Worm (Caenorhabditis elegans) whole organism, L1 larva: ENCODE measurements around the gene dcaf-1.

Experiments used
- C04F5.9 ChIP-seq: sonication (generic microtip); optimal IDR thresholded peaks from 2 replicates; lab custom pipeline; 2016; ENCODE audit warnings: missing genetic modification characterization, missing compliant biosample characterization
- C16A3.4 ChIP-seq: fragments of 150-350 bp; optimal IDR thresholded peaks from 2 replicates; lab custom pipeline; 2014; ENCODE audit warnings: missing biosample characterization, missing genetic modification characterization
- F16B12.6 ChIP-seq: fragments of 150-350 bp; optimal IDR thresholded peaks from 2 replicates; lab custom pipeline; 2014; ENCODE audit warnings: missing biosample characterization, missing genetic modification characterization
- alr-1 ChIP-seq: fragments of 200-800 bp; sonication (Bioruptor generic); optimal IDR thresholded peaks from 2 replicates; lab custom pipeline; 2018; ENCODE audit warnings: borderline replicate concordance, mild to moderate bottlenecking, missing genetic modification characterization, missing compliant biosample characterization
- blmp-1 ChIP-seq: fragments of 150-350 bp; optimal IDR thresholded peaks from 2 replicates; lab custom pipeline; 2014; ENCODE audit warnings: missing biosample characterization, missing genetic modification characterization
- ceh-63 ChIP-seq: fragments of 200-800 bp; sonication (Bioruptor generic); optimal IDR thresholded peaks from 2 replicates; lab custom pipeline; 2018; ENCODE audit warnings: mild to moderate bottlenecking, missing genetic modification characterization, missing compliant biosample characterization
- ceh-8 ChIP-seq: fragments of 200-800 bp; sonication (Bioruptor generic); optimal IDR thresholded peaks from 2 replicates; lab custom pipeline; 2018; ENCODE audit warnings: mild to moderate bottlenecking, missing genetic modification characterization, moderate library complexity, missing compliant biosample characterization
- ceh-88 ChIP-seq: fragments of 200-800 bp; sonication (Bioruptor generic); IDR thresholded peaks from 2 replicates; pipeline ENCODE4 v1.3.6; 2022; ENCODE audit warnings: missing genetic modification characterization, missing compliant biosample characterization
- ces-1 ChIP-seq: fragments of 150-350 bp; optimal IDR thresholded peaks from 2 replicates; lab custom pipeline; 2014; ENCODE audit warnings: missing biosample characterization, missing genetic modification reagents, missing genetic modification characterization
- dpl-1 ChIP-seq, 3 experiments: fragments of 150-350 bp in 2 of 3; sonication (generic microtip) in 1 of 3; optimal IDR thresholded peaks; 2 replicates each; lab custom pipeline; 2014 to 2017; ENCODE audit warnings: missing biosample characterization in 3 of 3, missing genetic modification characterization in 3 of 3, missing genetic modification reagents in 3 of 3
- dsc-1 ChIP-seq: sonication (generic microtip); optimal IDR thresholded peaks from 2 replicates; lab custom pipeline; 2016; ENCODE audit warnings: mild to moderate bottlenecking, missing genetic modification characterization, missing compliant biosample characterization
- egl-13 ChIP-seq: sonication (generic microtip); optimal IDR thresholded peaks from 2 replicates; lab custom pipeline; 2016; ENCODE audit warnings: missing genotype, missing genetic modification reagents, missing genetic modification characterization, missing compliant biosample characterization
- egl-27 ChIP-seq, 2 experiments: fragments of 150-350 bp in 1 of 2; sonication (generic microtip); optimal IDR thresholded peaks; 3 replicates each; lab custom pipeline; 2017 to 2018; ENCODE audit warnings: missing biosample characterization in 2 of 2, missing genetic modification characterization in 2 of 2, missing genetic modification reagents in 2 of 2
- elt-2 ChIP-seq: sonication (generic microtip); optimal IDR thresholded peaks from 2 replicates; lab custom pipeline; 2016; ENCODE audit warnings: missing genetic modification characterization, mild to moderate bottlenecking, inconsistent platforms, missing compliant biosample characterization, missing genetic modification reagents
- ets-5 ChIP-seq: fragments of 200-800 bp; sonication (Bioruptor generic); IDR thresholded peaks from 2 replicates; pipeline ENCODE4 v1.3.6; 2022; ENCODE audit warnings: missing genetic modification characterization, missing compliant biosample characterization
- hlh-17 ChIP-seq: fragments of 200-800 bp; sonication (Bioruptor generic); optimal IDR thresholded peaks from 2 replicates; lab custom pipeline; 2018; ENCODE audit warnings: missing genetic modification characterization, mild to moderate bottlenecking, missing compliant biosample characterization, moderate library complexity, borderline replicate concordance
- hlh-4 ChIP-seq: sonication (generic microtip); optimal IDR thresholded peaks from 2 replicates; lab custom pipeline; 2016; ENCODE audit warnings: mild to moderate bottlenecking, missing genetic modification characterization, missing compliant biosample characterization
- hpl-2 ChIP-seq: fragments of 150-350 bp; optimal IDR thresholded peaks from 2 replicates; lab custom pipeline; 2014; ENCODE audit warnings: missing biosample characterization, missing genetic modification reagents, missing genetic modification characterization
- isw-1 ChIP-seq: fragments of 200-800 bp; sonication (Bioruptor generic); IDR thresholded peaks from 2 replicates; pipeline ENCODE4 v1.3.6; 2022; ENCODE audit warnings: missing genetic modification characterization, missing compliant biosample characterization
- lin-39 ChIP-seq: fragments of 150-350 bp; optimal IDR thresholded peaks from 2 replicates; lab custom pipeline; 2014; ENCODE audit warnings: missing biosample characterization, missing genetic modification reagents, missing genetic modification characterization
- lir-3 ChIP-seq: sonication (generic microtip); optimal IDR thresholded peaks from 2 replicates; lab custom pipeline; 2016; ENCODE audit warnings: mild to moderate bottlenecking, missing genetic modification characterization, moderate library complexity, missing compliant biosample characterization; ENCODE audit not compliant: poor library complexity
- mab-9 ChIP-seq: fragments of 200-800 bp; sonication (Bioruptor generic); IDR thresholded peaks from 2 replicates; pipeline ENCODE4 v1.3.6; 2022; ENCODE audit warnings: missing genetic modification reagents, missing genetic modification characterization, missing compliant biosample characterization
- nhr-11 ChIP-seq: fragments of 150-350 bp; optimal IDR thresholded peaks from 2 replicates; lab custom pipeline; 2014; ENCODE audit warnings: missing biosample characterization, missing genetic modification characterization
- nhr-20 ChIP-seq: sonication (generic microtip); optimal IDR thresholded peaks from 2 replicates; lab custom pipeline; 2016; ENCODE audit warnings: mild to moderate bottlenecking, missing genetic modification characterization, missing compliant biosample characterization
- nhr-237 ChIP-seq: fragments of 150-350 bp; optimal IDR thresholded peaks from 2 replicates; lab custom pipeline; 2014; ENCODE audit warnings: missing biosample characterization, missing genetic modification characterization
- nhr-71 ChIP-seq: sonication (generic microtip); optimal IDR thresholded peaks from 2 replicates; lab custom pipeline; 2016; ENCODE audit warnings: mild to moderate bottlenecking, missing genetic modification characterization, moderate library complexity, missing compliant biosample characterization
- nhr-76 ChIP-seq: sonication (generic microtip); optimal IDR thresholded peaks from 2 replicates; lab custom pipeline; 2017; ENCODE audit warnings: missing biosample characterization, missing genetic modification characterization
- nhr-90 ChIP-seq: sonication (generic microtip); optimal IDR thresholded peaks from 2 replicates; lab custom pipeline; 2016; ENCODE audit warnings: mild to moderate bottlenecking, missing genetic modification characterization, missing compliant biosample characterization; ENCODE audit not compliant: poor library complexity
- pax-3 ChIP-seq: fragments of 200-800 bp; sonication (Bioruptor generic); optimal IDR thresholded peaks from 2 replicates; lab custom pipeline; 2018; ENCODE audit warnings: mild to moderate bottlenecking, missing genetic modification characterization, moderate library complexity, missing compliant biosample characterization
- snu-23 ChIP-seq: sonication (generic microtip); optimal IDR thresholded peaks from 2 replicates; lab custom pipeline; 2016; ENCODE audit warnings: missing genetic modification characterization, missing compliant biosample characterization
- sox-4 ChIP-seq: sonication (generic microtip); optimal IDR thresholded peaks from 2 replicates; lab custom pipeline; 2016; ENCODE audit warnings: missing genetic modification characterization, missing compliant biosample characterization
- sptf-1 ChIP-seq: fragments of 150-350 bp; optimal IDR thresholded peaks from 2 replicates; lab custom pipeline; 2014; ENCODE audit warnings: missing biosample characterization, missing genetic modification characterization
- swsn-7 ChIP-seq: sonication (generic microtip); optimal IDR thresholded peaks from 2 replicates; lab custom pipeline; 2016; ENCODE audit warnings: missing genetic modification characterization, missing compliant biosample characterization
- tlp-1 ChIP-seq: fragments of 150-350 bp; optimal IDR thresholded peaks from 2 replicates; lab custom pipeline; 2014; ENCODE audit warnings: missing biosample characterization, missing genetic modification characterization
- unc-62 ChIP-seq: fragments of 150-350 bp; optimal IDR thresholded peaks from 2 replicates; lab custom pipeline; 2014; ENCODE audit warnings: missing biosample characterization, missing genetic modification reagents, missing genetic modification characterization
- unc-98 ChIP-seq: fragments of 200-800 bp; sonication (Bioruptor generic); IDR thresholded peaks from 2 replicates; pipeline ENCODE4 v1.3.6; 2022; ENCODE audit warnings: missing genetic modification characterization, missing compliant biosample characterization
- zag-1 ChIP-seq: fragments of 150-350 bp; optimal IDR thresholded peaks from 2 replicates; lab custom pipeline; 2014; ENCODE audit warnings: missing biosample characterization, missing genetic modification characterization
- ztf-11 ChIP-seq, 2 experiments: sonication (generic microtip); optimal IDR thresholded peaks; 2 replicates each; lab custom pipeline; 2016 to 2017; ENCODE audit warnings: missing genetic modification characterization in 2 of 2, missing biosample characterization in 1 of 2, missing compliant biosample characterization in 1 of 2
- ztf-4 ChIP-seq: fragments of 150-350 bp; optimal IDR thresholded peaks from 2 replicates; lab custom pipeline; 2014; ENCODE audit warnings: missing biosample characterization, missing genetic modification characterization

dcaf-1 gene

ce11 chrIV:9654017-9654416 lies 52.5 kb downstream of the dcaf-1 start, which contains the start of gene F58G6.7 (continued):
- TF ChIP-seq zag-1 (no peak), dsc-1 (tag; lab: Kevin White, UChicago) (no peak), ceh-8 (GFP tag; lab: Kevin White, UChicago) (no peak), hpl-2 (no peak)

- TF ChIP-seq unc-62 (GFP tag; lab: Kevin White, UChicago) (no peak), isw-1 (GFP tag; lab: Robert Waterston, UW) (no peak), C16A3.4 (tag; lab: Kevin White, UChicago) (no peak), ets-5 (GFP tag; lab: Robert Waterston, UW) (no peak), nhr-11 (tag; lab: Kevin White, UChicago) (no peak), tlp-1 (no peak), dpl-1 (GFP tag; optimal IDR thresholded peaks at IDR 0.05; lab: Kevin White, UChicago) (no peak), F16B12.6 (no peak), dsc-1 (tag; lab: Kevin White, UChicago) (no peak), blmp-1 (tag; lab: Kevin White, UChicago) (no peak), hlh-4 (tag; lab: Kevin White, UChicago) (no peak), lin-39 (no peak), alr-1 (tag; lab: Kevin White, UChicago) (no peak), elt-2 (tag; lab: Kevin White, UChicago) (no peak), egl-27 (tag; optimal IDR thresholded peaks at IDR 0.05; lab: Kevin White, UChicago) (no peak), swsn-7 (tag; lab: Kevin White, UChicago) (no peak), sox-4 (tag; lab: Kevin White, UChicago) (no peak), pax-3 (tag; lab: Kevin White, UChicago) (no peak), nhr-76 (no peak)
Measured at ce11 chrIV:9653184-9653583, 53.3 kb downstream of the dcaf-1 start, which contains the start of gene F58G6.3. Gene F58G6.3, plus strand, starts transcription at chrIV:9653535.

- TF ChIP-seq nhr-90 (tag; lab: Kevin White, UChicago) (peak; percentile 14), tlp-1 (peak; percentile 79), hlh-17 (GFP tag; lab: Kevin White, UChicago) (no peak), nhr-71 (tag; lab: Kevin White, UChicago) (peak; percentile 36), C16A3.4 (tag; lab: Kevin White, UChicago) (no peak), elt-2 (tag; lab: Kevin White, UChicago) (peak; percentile 94), nhr-20 (tag; lab: Kevin White, UChicago) (peak; percentile 2)
Measured at ce11 chrIV:9651234-9651633, 55.3 kb downstream of the dcaf-1 start, which contains the start of gene chca-1. Gene chca-1, plus strand, starts transcription at chrIV:9651394.

ce11 chrIV:9648682-9649081 lies 57.8 kb downstream of the dcaf-1 start, which contains the start of gene srm-3:
Gene srm-3, plus strand, starts transcription at chrIV:9648982.
- TF ChIP-seq ztf-4 (tag; lab: Kevin White, UChicago) (no peak), sptf-1 (tag; lab: Kevin White, UChicago) (no peak), egl-13 (tag; lab: Kevin White, UChicago) (no peak), nhr-237 (no peak), nhr-90 (tag; lab: Kevin White, UChicago) (no peak), ces-1 (GFP tag; lab: Kevin White, UChicago) (no peak), lin-39 (no peak), ceh-88 (GFP tag; lab: Robert Waterston, UW) (no peak), lir-3 (tag; lab: Kevin White, UChicago) (no peak), blmp-1 (tag; lab: Kevin White, UChicago) (no peak), mab-9 (GFP tag; lab: Robert Waterston, UW) (no peak), ceh-63 (GFP tag; lab: Kevin White, UChicago) (no peak), unc-98 (GFP tag; lab: Robert Waterston, UW) (no peak), C04F5.9 (tag; lab: Kevin White, UChicago) (no peak), ztf-11 (tag; optimal IDR thresholded peaks at IDR 0.05; lab: Kevin White, UChicago) (no peak), swsn-7 (tag; lab: Kevin White, UChicago) (no peak), snu-23 (no peak)
